Worm (Caenorhabditis elegans) whole organism, L2 larva: ENCODE measurements around the gene F19B10.3.

Experiments used
- aly-2 ChIP-seq: fragments of 150-350 bp; optimal IDR thresholded peaks from 2 replicates; lab custom pipeline; 2014; ENCODE audit warnings: missing biosample characterization, missing genetic modification characterization
- ceh-16 ChIP-seq: fragments of 150-350 bp; optimal IDR thresholded peaks from 2 replicates; lab custom pipeline; 2014; ENCODE audit warnings: missing biosample characterization, missing genetic modification characterization
- elt-3 ChIP-seq: sonication (generic microtip); optimal IDR thresholded peaks from 2 replicates; lab custom pipeline; 2017; ENCODE audit warnings: missing biosample characterization, missing genetic modification characterization
- fos-1 ChIP-seq: fragments of 150-350 bp; optimal IDR thresholded peaks from 2 replicates; lab custom pipeline; 2014; ENCODE audit warnings: missing biosample characterization, missing genetic modification characterization
- lin-11 ChIP-seq: fragments of 150-350 bp; sonication (generic microtip); optimal IDR thresholded peaks from 2 replicates; lab custom pipeline; 2014; ENCODE audit warnings: missing biosample characterization, missing genetic modification characterization, inconsistent platforms, mixed read lengths
- lin-13 ChIP-seq: fragments of 150-350 bp; optimal IDR thresholded peaks from 2 replicates; lab custom pipeline; 2014; ENCODE audit warnings: missing biosample characterization, missing genetic modification reagents, missing genetic modification characterization
- lsy-2 ChIP-seq, 2 experiments: fragments of 150-350 bp in 1 of 2; sonication (generic microtip) in 1 of 2; optimal IDR thresholded peaks; 2 replicates each; lab custom pipeline; 2014 to 2017; ENCODE audit warnings: missing biosample characterization in 2 of 2, missing genetic modification characterization in 2 of 2
- nhr-10 ChIP-seq: sonication (generic microtip); optimal IDR thresholded peaks from 2 replicates; lab custom pipeline; 2017; ENCODE audit warnings: missing biosample characterization, missing genetic modification characterization
- nhr-129 ChIP-seq: fragments of 150-350 bp; optimal IDR thresholded peaks from 2 replicates; lab custom pipeline; 2014; ENCODE audit warnings: missing biosample characterization, missing genetic modification characterization
- nhr-237 ChIP-seq: fragments of 150-350 bp; optimal IDR thresholded peaks from 2 replicates; lab custom pipeline; 2014; ENCODE audit warnings: missing biosample characterization, missing genetic modification characterization
- sma-3 ChIP-seq: sonication (generic microtip); optimal IDR thresholded peaks from 2 replicates; lab custom pipeline; 2016; ENCODE audit warnings: missing genetic modification reagents, missing genetic modification characterization, missing compliant biosample characterization
- snpc-4 ChIP-seq: fragments of 150-350 bp; optimal IDR thresholded peaks from 2 replicates; lab custom pipeline; 2014; ENCODE audit warnings: missing biosample characterization, missing genetic modification characterization
- ztf-11 ChIP-seq: sonication (generic microtip); optimal IDR thresholded peaks from 2 replicates; lab custom pipeline; 2017; ENCODE audit warnings: missing biosample characterization, missing genetic modification characterization
- ztf-4 ChIP-seq: fragments of 150-350 bp; optimal IDR thresholded peaks from 2 replicates; lab custom pipeline; 2014; ENCODE audit warnings: missing biosample characterization, missing genetic modification characterization

ce11 chrII:3664470-3664869 is at the start of gene F19B10.3:
- no peak for TF ChIP-seq fos-1 (tag; lab: Kevin White, UChicago)
- no peak for TF ChIP-seq ztf-11 (tag; lab: Kevin White, UChicago)
- no peak for TF ChIP-seq snpc-4
- TF ChIP-seq nhr-129 (tag; lab: Kevin White, UChicago), result no peak
- no peak for TF ChIP-seq elt-3
- no peak for TF ChIP-seq sma-3 (GFP tag; lab: Kevin White, UChicago)
- no peak for TF ChIP-seq aly-2 (tag; lab: Kevin White, UChicago)
- no peak for TF ChIP-seq lin-13 (GFP tag; lab: Kevin White, UChicago)
- no peak for TF ChIP-seq ztf-4 (tag; lab: Kevin White, UChicago)
- no peak for TF ChIP-seq lsy-2 (tag; optimal IDR thresholded peaks at IDR 0.05; lab: Kevin White, UChicago)
- TF ChIP-seq lin-11 (tag; lab: Kevin White, UChicago), result no peak
- no peak for TF ChIP-seq nhr-237 (tag; lab: Kevin White, UChicago)
- no peak for TF ChIP-seq ceh-16 (tag; lab: Kevin White, UChicago)
- TF ChIP-seq nhr-10 (tag; lab: Kevin White, UChicago), result no peak
